Worm (Caenorhabditis elegans): ENCODE data around the gene srh-245.

DNA sequence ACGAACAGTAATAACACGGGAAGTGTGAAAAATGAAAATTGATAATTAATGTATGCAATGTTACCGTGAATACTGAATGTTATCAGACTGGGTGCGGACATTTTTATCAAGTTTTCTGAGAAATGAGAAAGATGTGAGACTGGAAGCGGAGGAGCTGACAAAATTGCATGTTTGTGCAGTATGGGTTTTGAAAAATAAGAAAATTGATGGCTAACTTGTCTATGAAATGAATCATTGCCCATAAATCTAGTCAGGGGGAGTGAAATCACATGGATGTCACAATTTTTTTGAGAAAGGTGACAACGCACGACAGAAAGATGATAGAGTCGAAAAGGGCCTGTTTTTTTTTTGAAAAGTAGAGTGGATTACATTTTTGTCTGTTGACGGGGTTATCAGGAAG is 15.6 kb upstream of the srh-245 start, which contains the start of gene sru-24:
- no peak for TF ChIP-seq ztf-11 (tag; optimal IDR thresholded peaks at IDR 0.05)
- TF ChIP-seq zag-1 (tag; optimal IDR thresholded peaks at IDR 0.05): no peak
- TF ChIP-seq snpc-4 (tag; optimal IDR thresholded peaks at IDR 0.05): no peak
- TF ChIP-seq nhr-237 (tag; optimal IDR thresholded peaks at IDR 0.05): no peak

All from whole organism, L4 larva.